Fruit fly (Drosophila melanogaster): ENCODE results near the gene CG7065.

DNA sequence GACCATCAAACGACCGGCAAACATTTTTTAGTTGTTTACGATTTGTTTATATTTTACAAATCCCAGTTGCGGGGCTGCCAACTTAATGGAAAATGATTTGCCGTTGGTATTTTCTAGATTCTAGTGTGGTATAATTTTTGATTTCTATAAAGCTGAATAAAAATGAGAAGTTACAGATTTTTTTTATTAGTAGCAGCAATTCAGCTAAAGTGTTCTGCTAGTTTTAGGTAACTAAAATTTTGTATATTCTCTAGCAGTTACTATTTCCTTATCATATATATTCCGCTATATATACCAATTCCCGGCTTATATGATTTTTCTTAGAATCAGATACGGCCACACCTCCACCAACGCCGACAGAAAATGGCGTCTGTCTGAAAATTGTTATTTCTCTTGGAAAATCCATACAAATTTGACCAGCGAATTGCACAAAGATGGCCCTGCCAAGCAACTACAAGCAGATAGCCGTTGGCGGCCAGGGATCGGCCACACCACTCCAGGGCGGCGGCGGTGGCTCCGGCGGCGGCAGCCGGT is 6.8 kb downstream of the CG7065 start, which contains the start of the genes fh and Bap111:
- TF ChIP-seq psq (optimal IDR thresholded peaks at IDR 0.05) (no peak), ttk (optimal IDR thresholded peaks at IDR 0.05) (no peak), Sin3A (optimal IDR thresholded peaks at IDR 0.05) (no peak), insv (optimal IDR thresholded peaks at IDR 0.05) (no peak), Myc (optimal IDR thresholded peaks at IDR 0.05) (no peak)

Measured in Kc167 (cell line).